Fruit fly (Drosophila melanogaster) whole organism, embryonic: ENCODE data around the gene Gr98d.
A peak's percentile ranks its signal among the peaks of the same experiment; 100 is the strongest.

ENCODE experiments used
- Adf1 ChIP-seq: fragments of 200-800 bp; sonication (Bioruptor generic); IDR thresholded peaks from 2 replicates; pipeline ENCODE4 v1.3.6; 2022; ENCODE audit warnings: missing biosample characterization, missing genetic modification characterization
- Atf3 ChIP-seq: fragments of 200-800 bp; sonication (Bioruptor generic); optimal IDR thresholded peaks from 3 replicates; lab custom pipeline; 2016; ENCODE audit warnings: missing biosample characterization, missing genetic modification characterization
- BtbVII ChIP-seq: fragments of 200-800 bp; sonication (Bioruptor generic); optimal IDR thresholded peaks from 3 replicates; lab custom pipeline; 2017; ENCODE audit warnings: missing biosample characterization, mild to moderate bottlenecking, missing genetic modification characterization
- CG10959 ChIP-seq: fragments of 200-800 bp; sonication (Bioruptor generic); IDR thresholded peaks from 2 replicates; pipeline ENCODE4 v1.3.6; 2022; ENCODE audit warnings: missing biosample characterization, missing genetic modification characterization
- CG11085 ChIP-seq: fragments of 200-800 bp; sonication (Bioruptor generic); IDR thresholded peaks from 2 replicates; pipeline ENCODE4 v1.3.6; 2022; ENCODE audit warnings: missing biosample characterization, missing genetic modification characterization
- CG11504 ChIP-seq: fragments of 200-800 bp; sonication (Bioruptor generic); optimal IDR thresholded peaks from 3 replicates; lab custom pipeline; 2019; ENCODE audit warnings: missing biosample characterization, mild to moderate bottlenecking, missing genetic modification characterization, moderate library complexity
- CG11695 ChIP-seq: fragments of 200-800 bp; sonication (Bioruptor generic); IDR thresholded peaks from 3 replicates; pipeline ENCODE4 v1.3.6; 2022; ENCODE audit warnings: missing biosample characterization, missing genetic modification characterization
- CG11723 ChIP-seq: fragments of 200-800 bp; sonication (Bioruptor generic); optimal IDR thresholded peaks from 2 replicates; lab custom pipeline; 2017; ENCODE audit warnings: missing biosample characterization, mild to moderate bottlenecking, missing genetic modification characterization
- CG12299 ChIP-seq: fragments of 200-800 bp; sonication (Bioruptor generic); optimal IDR thresholded peaks from 2 replicates; lab custom pipeline; 2018; ENCODE audit warnings: missing biosample characterization, mild to moderate bottlenecking, missing genetic modification characterization
- CG14965 ChIP-seq: fragments of 200-800 bp; sonication (Bioruptor generic); optimal IDR thresholded peaks from 2 replicates; lab custom pipeline; 2016; ENCODE audit warnings: missing biosample characterization, missing genetic modification characterization, borderline replicate concordance
- CG15011 ChIP-seq: fragments of 200-800 bp; sonication (Bioruptor generic); optimal IDR thresholded peaks from 3 replicates; lab custom pipeline; 2018; ENCODE audit warnings: missing biosample characterization, mild to moderate bottlenecking, missing genetic modification characterization
- CG1529 ChIP-seq: fragments of 200-800 bp; sonication (Bioruptor generic); optimal IDR thresholded peaks from 3 replicates; lab custom pipeline; 2018; ENCODE audit warnings: missing biosample characterization, missing genetic modification characterization
- CG16813 ChIP-seq: fragments of 200-800 bp; sonication (Bioruptor generic); IDR thresholded peaks from 3 replicates; pipeline ENCODE4 v1.3.6; 2022; ENCODE audit warnings: missing biosample characterization, missing genetic modification characterization; ENCODE audit not compliant: partially characterized antibody
- CG2875 ChIP-seq: fragments of 200-800 bp; sonication (Bioruptor generic); optimal IDR thresholded peaks from 2 replicates; lab custom pipeline; 2017; ENCODE audit warnings: missing biosample characterization, mild to moderate bottlenecking, missing genetic modification characterization, missing genetic modification reagents
- CG33213 ChIP-seq: fragments of 200-800 bp; sonication (Bioruptor generic); optimal IDR thresholded peaks from 3 replicates; lab custom pipeline; 2016; ENCODE audit warnings: missing biosample characterization, missing genetic modification characterization
- CG4854 ChIP-seq: fragments of 200-800 bp; sonication (Bioruptor generic); optimal IDR thresholded peaks from 2 replicates; lab custom pipeline; 2016; ENCODE audit warnings: missing biosample characterization, missing genetic modification characterization, inconsistent platforms
- CG7963 ChIP-seq: fragments of 200-800 bp; sonication (Bioruptor generic); IDR thresholded peaks from 3 replicates; pipeline ENCODE4 v1.3.6; 2022; ENCODE audit warnings: missing biosample characterization, missing genetic modification characterization; ENCODE audit not compliant: partially characterized antibody
- CG8290 ChIP-seq, 3 experiments: fragments of 200-800 bp; sonication (Bioruptor generic); optimal IDR thresholded peaks; 2 replicates each; lab custom pipeline; 2016 to 2019; ENCODE audit warnings: missing biosample characterization in 3 of 3, missing genetic modification characterization in 3 of 3, mild to moderate bottlenecking in 2 of 3, moderate library complexity in 1 of 3
- Dad ChIP-seq: fragments of 200-800 bp; sonication (Bioruptor generic); optimal IDR thresholded peaks from 3 replicates; lab custom pipeline; 2016; ENCODE audit warnings: missing biosample characterization, missing genetic modification characterization
- Dip3 ChIP-seq: fragments of 200-800 bp; sonication (Bioruptor generic); optimal IDR thresholded peaks from 3 replicates; lab custom pipeline; 2016; ENCODE audit warnings: missing biosample characterization, missing genetic modification characterization
- Fer3 ChIP-seq: fragments of 200-800 bp; sonication (Bioruptor generic); optimal IDR thresholded peaks from 2 replicates; lab custom pipeline; 2018; ENCODE audit warnings: missing biosample characterization, mild to moderate bottlenecking, missing genetic modification characterization, moderate library complexity
- Hmx ChIP-seq: fragments of 200-800 bp; sonication (Bioruptor generic); optimal IDR thresholded peaks from 2 replicates; lab custom pipeline; 2016; ENCODE audit warnings: missing biosample characterization, missing genetic modification characterization
- Hr51 ChIP-seq, 2 experiments: fragments of 200-800 bp; sonication (Bioruptor generic); optimal IDR thresholded peaks; 2 replicates in 1 of 2; 3 replicates in 1 of 2; lab custom pipeline; 2016 to 2018; ENCODE audit warnings: missing biosample characterization in 2 of 2, missing genetic modification characterization in 2 of 2, mild to moderate bottlenecking in 1 of 2, moderate library complexity in 1 of 2
- Hr78 ChIP-seq, 2 experiments: fragments of 200-800 bp in 1 of 2; fragments of >200 bp in 1 of 2; sonication (Bioruptor generic) in 1 of 2; optimal IDR thresholded peaks; 2 replicates each; lab custom pipeline; 2017 to 2019; ENCODE audit warnings: missing biosample characterization in 2 of 2, missing genetic modification characterization in 2 of 2, mild to moderate bottlenecking in 1 of 2, moderate library complexity in 1 of 2
- Max ChIP-seq: fragments of 200-800 bp; sonication (Bioruptor generic); optimal IDR thresholded peaks from 2 replicates; lab custom pipeline; 2016; ENCODE audit warnings: missing biosample characterization, mild to moderate bottlenecking, missing genetic modification characterization
- Mrtf ChIP-seq: fragments of 200-800 bp; sonication (Bioruptor generic); IDR thresholded peaks from 3 replicates; pipeline ENCODE4 v1.3.6; 2022; ENCODE audit warnings: missing biosample characterization, missing genetic modification characterization
- Six4 ChIP-seq: fragments of 200-800 bp; sonication (Bioruptor generic); optimal IDR thresholded peaks from 2 replicates; lab custom pipeline; 2016; ENCODE audit warnings: missing biosample characterization, missing genetic modification characterization
- Sry-β ChIP-seq: fragments of 200-800 bp; sonication (Bioruptor generic); optimal IDR thresholded peaks from 2 replicates; lab custom pipeline; 2018; ENCODE audit warnings: missing biosample characterization, mild to moderate bottlenecking, missing genetic modification characterization, moderate library complexity
- Ssrp ChIP-seq: fragments of 200-800 bp; sonication (Bioruptor generic); optimal IDR thresholded peaks from 2 replicates; lab custom pipeline; 2018; ENCODE audit warnings: missing biosample characterization, mild to moderate bottlenecking, missing genetic modification characterization, moderate library complexity
- abd-A ChIP-seq: fragments of 200-800 bp; sonication (Bioruptor generic); optimal IDR thresholded peaks from 3 replicates; lab custom pipeline; 2019; ENCODE audit warnings: missing biosample characterization, mild to moderate bottlenecking, missing genetic modification characterization, moderate library complexity
- bsh ChIP-seq, 2 experiments: fragments of 200-800 bp; sonication (Bioruptor generic); optimal IDR thresholded peaks; 2 replicates each; lab custom pipeline; 2017 to 2018; ENCODE audit warnings: mild to moderate bottlenecking in 2 of 2, missing biosample characterization in 2 of 2, missing genetic modification characterization in 2 of 2, moderate library complexity in 1 of 2
- chm ChIP-seq: fragments of 200-800 bp; sonication (Bioruptor generic); IDR thresholded peaks from 2 replicates; pipeline ENCODE4 v1.3.6; 2022; ENCODE audit warnings: missing biosample characterization, missing genetic modification characterization
- ci ChIP-seq: fragments of 200-800 bp; sonication (Bioruptor generic); IDR thresholded peaks from 3 replicates; pipeline ENCODE4 v1.3.6; 2022; ENCODE audit warnings: missing biosample characterization, missing genetic modification characterization
- corto ChIP-seq: fragments of 200-800 bp; sonication (Bioruptor generic); optimal IDR thresholded peaks from 2 replicates; lab custom pipeline; 2016; ENCODE audit warnings: missing biosample characterization, mild to moderate bottlenecking, missing genetic modification characterization, moderate library complexity
- crol ChIP-seq: fragments of 200-800 bp; sonication (Bioruptor generic); IDR thresholded peaks from 2 replicates; pipeline ENCODE4 v1.3.6; 2022; ENCODE audit warnings: missing biosample characterization, missing genetic modification characterization
- crp ChIP-seq, 2 experiments: fragments of 200-800 bp; sonication (Bioruptor generic); optimal IDR thresholded peaks; 2 replicates in 1 of 2; 3 replicates in 1 of 2; lab custom pipeline; 2017; ENCODE audit warnings: missing biosample characterization in 2 of 2, missing genetic modification characterization in 2 of 2, mild to moderate bottlenecking in 1 of 2, moderate library complexity in 1 of 2
- dan ChIP-seq: fragments of 200-800 bp; sonication (Bioruptor generic); IDR thresholded peaks from 2 replicates; pipeline ENCODE4 v1.3.6; 2022; ENCODE audit warnings: missing biosample characterization, missing genetic modification characterization
- ewg ChIP-seq: fragments of 200-800 bp; sonication (Bioruptor generic); optimal IDR thresholded peaks from 3 replicates; lab custom pipeline; 2017; ENCODE audit warnings: mild to moderate bottlenecking, missing biosample characterization, missing genetic modification reagents, missing genetic modification characterization
- grau ChIP-seq: fragments of 200-800 bp; optimal IDR thresholded peaks from 3 replicates; lab custom pipeline; 2019; ENCODE audit warnings: missing biosample characterization, mild to moderate bottlenecking, missing genetic modification characterization, moderate library complexity
- hb ChIP-seq: fragments of 200-800 bp; sonication (Bioruptor generic); IDR thresholded peaks from 3 replicates; pipeline ENCODE4 v1.3.6; 2022; ENCODE audit warnings: missing biosample characterization, missing genetic modification characterization; ENCODE audit not compliant: partially characterized antibody
- hkb ChIP-seq, 2 experiments: fragments of 200-800 bp in 1 of 2; fragments of >200 bp in 1 of 2; sonication (Bioruptor generic) in 1 of 2; IDR thresholded peaks in 1 of 2; optimal IDR thresholded peaks in 1 of 2; 2 replicates each; pipeline versions ENCODE4 v1.3.6 to Lab custom; 2017 to 2022; ENCODE audit warnings: missing biosample characterization in 1 of 2, missing genetic modification characterization in 1 of 2
- nerfin-2 ChIP-seq: fragments of 200-800 bp; sonication (Bioruptor generic); IDR thresholded peaks from 2 replicates; pipeline ENCODE4 v1.3.6; 2022; ENCODE audit warnings: missing biosample characterization, missing genetic modification characterization; ENCODE audit not compliant: partially characterized antibody
- pho ChIP-seq: fragments of 200-800 bp; sonication (Bioruptor generic); optimal IDR thresholded peaks from 2 replicates; lab custom pipeline; 2016; ENCODE audit warnings: missing biosample characterization, missing genetic modification characterization
- pita ChIP-seq: fragments of 200-800 bp; sonication (Bioruptor generic); optimal IDR thresholded peaks from 2 replicates; lab custom pipeline; 2017; ENCODE audit warnings: missing biosample characterization, mild to moderate bottlenecking, missing genetic modification characterization
- prd ChIP-seq, 3 experiments: fragments of >200 bp in 2 of 3; fragments of 200-800 bp in 1 of 3; sonication (Bioruptor generic) in 1 of 3; optimal IDR thresholded peaks in 2 of 3; IDR thresholded peaks in 1 of 3; 2 replicates in 2 of 3; 3 replicates in 1 of 3; pipeline versions ENCODE4 v1.3.6 to Lab custom; 2017 to 2022; ENCODE audit warnings: missing biosample characterization in 1 of 3, missing genetic modification characterization in 1 of 3
- so ChIP-seq: fragments of 200-800 bp; sonication (Bioruptor generic); IDR thresholded peaks from 3 replicates; pipeline ENCODE4 v1.3.6; 2022; ENCODE audit warnings: missing biosample characterization, missing genetic modification characterization
- vfl ChIP-seq: fragments of 200-800 bp; sonication (Bioruptor generic); optimal IDR thresholded peaks from 2 replicates; lab custom pipeline; 2016; ENCODE audit warnings: missing biosample characterization, missing genetic modification characterization

Gr98d gene

DNA sequence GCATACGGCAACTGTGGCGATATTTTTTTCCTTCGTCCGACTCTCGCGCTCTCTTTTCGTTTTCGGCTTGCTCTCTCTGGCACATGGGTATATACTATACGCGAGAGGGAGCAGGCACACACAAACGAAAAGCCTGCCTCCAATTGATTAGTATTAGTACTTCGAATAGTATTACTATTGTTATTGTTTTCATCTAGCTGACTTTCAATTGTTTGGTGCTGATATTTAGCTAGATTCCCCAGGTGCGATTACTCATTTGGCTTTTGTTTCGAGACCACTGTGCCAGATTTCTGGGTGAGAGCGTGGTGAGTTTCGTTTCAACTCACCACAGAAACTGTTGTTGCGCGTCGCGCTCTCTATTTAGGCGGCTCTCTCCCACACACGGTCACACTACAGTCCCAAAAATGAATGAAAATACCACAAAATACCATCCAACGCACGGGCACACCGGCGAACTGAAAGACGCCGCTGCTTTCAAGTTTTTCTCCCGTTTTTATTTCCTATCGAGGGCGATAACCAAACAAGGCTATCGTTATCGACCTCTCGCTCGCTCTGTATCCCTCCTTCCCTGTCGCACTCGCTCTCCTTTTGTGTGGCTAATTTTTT lies 35.5 kb downstream of the Gr98d start (continued):
- TF ChIP-seq CG12299 (tag; lab: Kevin White, UChicago) (peak; percentile 59), CG11695 (no peak), CG11723 (GFP tag; lab: Kevin White, UChicago) (no peak), CG7963 (GFP tag; lab: Robert Waterston, UW) (no peak), chm (no peak), bsh (GFP tag; optimal IDR thresholded peaks at IDR 0.05; lab: Kevin White, UChicago) (peak; percentile 72 to 78), hkb (optimal IDR thresholded peaks at IDR 0.05; lab: Kevin White, UChicago) (no peak), hkb (GFP tag; IDR thresholded peaks at IDR 0.05; lab: Robert Waterston, UW) (no peak), Mrtf (GFP tag; lab: Robert Waterston, UW) (no peak), BtbVII (GFP tag; lab: Kevin White, UChicago) (peak; percentile 78), Dad (GFP tag; lab: Kevin White, UChicago) (no peak), Sry-β (GFP tag; lab: Kevin White, UChicago) (no peak), Hr51 (GFP tag; optimal IDR thresholded peaks at IDR 0.05; lab: Kevin White, UChicago) (peak; percentile 5 to 75), CG1529 (peak; percentile 35), nerfin-2 (GFP tag; lab: Robert Waterston, UW) (no peak), dan (GFP tag; lab: Robert Waterston, UW) (no peak), grau (tag; lab: Kevin White, UChicago) (peak; percentile 68), CG14965 (GFP tag; lab: Kevin White, UChicago) (no peak), Hr78 (GFP tag; optimal IDR thresholded peaks at IDR 0.05; lab: Kevin White, UChicago) (no peak), CG33213 (GFP tag; lab: Kevin White, UChicago) (peak; percentile 5), corto (peak; percentile 78), so (GFP tag; lab: Robert Waterston, UW) (no peak), Atf3 (GFP tag; lab: Kevin White, UChicago) (no peak), Max (peak; percentile 21), pho (GFP tag; lab: Kevin White, UChicago) (peak; percentile 11), Ssrp (tag; lab: Kevin White, UChicago) (no peak), Dip3 (no peak), CG10959 (GFP tag; lab: Robert Waterston, UW) (no peak), pita (no peak), hb (no peak), CG15011 (GFP tag; lab: Kevin White, UChicago) (no peak), CG4854 (GFP tag; lab: Kevin White, UChicago) (no peak), Hmx (no peak), crol (GFP tag; lab: Robert Waterston, UW) (no peak), CG2875 (GFP tag; lab: Kevin White, UChicago) (peak; percentile 57), CG8290 (GFP tag; optimal IDR thresholded peaks at IDR 0.05; lab: Kevin White, UChicago) (no peak), CG8290 (tag; optimal IDR thresholded peaks at IDR 0.05; lab: Kevin White, UChicago) (peak in 1 of 2 experiments; percentile 88), ewg (GFP tag; lab: Kevin White, UChicago) (peak; percentile 92), abd-A (tag; lab: Kevin White, UChicago) (no peak), ci (GFP tag; lab: Robert Waterston, UW) (no peak), Six4 (GFP tag; lab: Kevin White, UChicago) (no peak), CG11085 (GFP tag; lab: Robert Waterston, UW) (no peak), Adf1 (GFP tag; lab: Robert Waterston, UW) (no peak), Fer3 (peak; percentile 41), CG16813 (GFP tag; lab: Robert Waterston, UW) (no peak), CG11504 (tag; lab: Kevin White, UChicago) (peak; percentile 60), crp (GFP tag; optimal IDR thresholded peaks at IDR 0.05; lab: Kevin White, UChicago) (no peak), vfl (peak; percentile 0), prd (optimal IDR thresholded peaks at IDR 0.05; lab: Kevin White, UChicago) (no peak), prd (GFP tag; IDR thresholded peaks at IDR 0.05; lab: Robert Waterston, UW) (no peak)
